Worm (Caenorhabditis elegans): ENCODE data around the gene Y75B8A.33.

ce11 chrIII:12327528-12327997 lies 39.6 kb downstream of the Y75B8A.33 start, which contains the start of the genes zip-12 and Y75B8A.63:
- no peak for TF ChIP-seq egl-27 (tag; optimal IDR thresholded peaks at IDR 0.05)
- TF ChIP-seq skn-1 (tag; optimal IDR thresholded peaks at IDR 0.05), result no peak
- TF ChIP-seq nhr-237 (tag; optimal IDR thresholded peaks at IDR 0.05), result no peak
- TF ChIP-seq nhr-12 (tag; optimal IDR thresholded peaks at IDR 0.05), result no peak
- no peak for TF ChIP-seq snpc-4 (tag; optimal IDR thresholded peaks at IDR 0.05)

Data from whole organism, L2 larva.